Worm (Caenorhabditis elegans) whole organism, young adult: ENCODE data around the gene C31E10.5.
A peak's percentile ranks its signal among the peaks of the same experiment; 100 is the strongest.
"Not testable (repeated sequence)": the region's sequence is repeated elsewhere in the genome, so short reads cannot be mapped to it uniquely, and the experiment has no call there.

ENCODE experiments used
- B0019.2 ChIP-seq: fragments of 200-800 bp; sonication (Bioruptor generic); conservative IDR thresholded peaks from 2 replicates; pipeline ENCODE4 v1.3.6; 2022; ENCODE audit warnings: missing genetic modification reagents, missing genetic modification characterization, missing compliant biosample characterization
- F33H1.4 ChIP-seq: fragments of 200-800 bp; sonication (Bioruptor generic); IDR thresholded peaks from 2 replicates; pipeline ENCODE4 v1.3.6; 2022; ENCODE audit warnings: missing genetic modification reagents, missing genetic modification characterization, missing compliant biosample characterization
- K12H6.12 ChIP-seq: fragments of 200-800 bp; sonication (Bioruptor generic); optimal IDR thresholded peaks from 2 replicates; lab custom pipeline; 2018; ENCODE audit warnings: mild to moderate bottlenecking, missing genetic modification characterization, missing compliant biosample characterization
- Y53G8AR.9 ChIP-seq: fragments of 200-800 bp; sonication (Bioruptor generic); conservative IDR thresholded peaks from 2 replicates; pipeline ENCODE4 v1.3.6; 2022; ENCODE audit warnings: missing genetic modification reagents, missing genetic modification characterization, missing compliant biosample characterization
- Y95B8A.8 ChIP-seq: fragments of 200-800 bp; sonication (Bioruptor generic); IDR thresholded peaks from 2 replicates; pipeline ENCODE4 v1.3.6; 2022; ENCODE audit warnings: missing genetic modification reagents, missing genetic modification characterization, missing compliant biosample characterization
- ZK185.1 ChIP-seq: sonication (generic microtip); optimal IDR thresholded peaks from 2 replicates; lab custom pipeline; 2016; ENCODE audit warnings: mild to moderate bottlenecking, missing genetic modification characterization, missing compliant biosample characterization; ENCODE audit not compliant: poor library complexity, severe bottlenecking
- aptf-3 ChIP-seq: fragments of 200-800 bp; sonication (Bioruptor generic); IDR thresholded peaks from 2 replicates; pipeline ENCODE4 v1.3.6; 2022; ENCODE audit warnings: missing genetic modification characterization, missing compliant biosample characterization
- attf-5 ChIP-seq: fragments of 200-800 bp; sonication (Bioruptor generic); optimal IDR thresholded peaks from 2 replicates; lab custom pipeline; 2018; ENCODE audit warnings: mild to moderate bottlenecking, missing genetic modification characterization, missing compliant biosample characterization
- bed-2 ChIP-seq: fragments of 200-800 bp; sonication (Bioruptor generic); IDR thresholded peaks from 2 replicates; pipeline ENCODE4 v1.3.6; 2022; ENCODE audit warnings: missing genetic modification reagents, missing genetic modification characterization, missing compliant biosample characterization
- cebp-2 ChIP-seq: fragments of 200-800 bp; sonication (Bioruptor generic); IDR thresholded peaks from 2 replicates; pipeline ENCODE4 v1.3.6; 2022; ENCODE audit warnings: missing genetic modification characterization, missing compliant biosample characterization
- ceh-100 ChIP-seq: fragments of 200-800 bp; sonication (Bioruptor generic); IDR thresholded peaks from 2 replicates; pipeline ENCODE4 v1.3.6; 2022; ENCODE audit warnings: missing genetic modification reagents, missing genetic modification characterization, missing compliant biosample characterization
- ceh-79 ChIP-seq: sonication (generic microtip); optimal IDR thresholded peaks from 2 replicates; lab custom pipeline; 2017; ENCODE audit warnings: mild to moderate bottlenecking, missing genetic modification characterization, missing compliant biosample characterization
- die-1 ChIP-seq: sonication (generic microtip); optimal IDR thresholded peaks from 2 replicates; lab custom pipeline; 2016; ENCODE audit warnings: missing genotype, mild to moderate bottlenecking, missing genetic modification characterization, missing compliant biosample characterization
- dox-1 ChIP-seq: fragments of 200-800 bp; sonication (Bioruptor generic); IDR thresholded peaks from 2 replicates; pipeline ENCODE4 v1.3.6; 2022; ENCODE audit warnings: missing genetic modification reagents, missing genetic modification characterization, missing compliant biosample characterization
- dpff-1 ChIP-seq: sonication (generic microtip); optimal IDR thresholded peaks from 2 replicates; lab custom pipeline; 2017; ENCODE audit warnings: mild to moderate bottlenecking, missing genetic modification characterization, missing compliant biosample characterization
- egl-18 ChIP-seq: fragments of 200-800 bp; sonication (Bioruptor generic); IDR thresholded peaks from 2 replicates; pipeline ENCODE4 v1.3.6; 2022; ENCODE audit warnings: missing genetic modification reagents, missing genetic modification characterization, missing compliant biosample characterization
- egrh-3 ChIP-seq: fragments of 200-800 bp; sonication (Bioruptor generic); IDR thresholded peaks from 2 replicates; pipeline ENCODE4 v1.3.6; 2022; ENCODE audit warnings: missing genetic modification reagents, missing genetic modification characterization, missing compliant biosample characterization
- ekl-4 ChIP-seq: fragments of 200-800 bp; sonication (Bioruptor generic); IDR thresholded peaks from 2 replicates; pipeline ENCODE4 v1.3.6; 2022; ENCODE audit warnings: missing genetic modification reagents, missing genetic modification characterization, missing compliant biosample characterization
- hmg-1.2 ChIP-seq: fragments of 200-800 bp; sonication (Bioruptor generic); IDR thresholded peaks from 2 replicates; pipeline ENCODE4 v1.3.6; 2022; ENCODE audit warnings: missing genetic modification reagents, missing genetic modification characterization, missing compliant biosample characterization
- hrde-1 ChIP-seq: sonication (generic microtip); optimal IDR thresholded peaks from 2 replicates; lab custom pipeline; 2016; ENCODE audit warnings: missing genetic modification characterization, mild to moderate bottlenecking, missing compliant biosample characterization, moderate library complexity, missing genotype, missing genetic modification reagents, borderline replicate concordance
- lin-26 ChIP-seq: fragments of 200-800 bp; sonication (Bioruptor generic); IDR thresholded peaks from 2 replicates; pipeline ENCODE4 v1.3.6; 2022; ENCODE audit warnings: missing genetic modification reagents, missing genetic modification characterization, missing compliant biosample characterization
- lin-40 ChIP-seq: sonication (generic microtip); optimal IDR thresholded peaks from 2 replicates; lab custom pipeline; 2016; ENCODE audit warnings: missing genetic modification characterization, mild to moderate bottlenecking, missing compliant biosample characterization, missing genotype, missing genetic modification reagents
- lsl-1 ChIP-seq: fragments of 200-800 bp; sonication (Bioruptor generic); optimal IDR thresholded peaks from 2 replicates; lab custom pipeline; 2018; ENCODE audit warnings: mild to moderate bottlenecking, missing genetic modification characterization, moderate library complexity, missing compliant biosample characterization
- madf-10 ChIP-seq: sonication (generic microtip); optimal IDR thresholded peaks from 2 replicates; lab custom pipeline; 2016; ENCODE audit warnings: mild to moderate bottlenecking, missing genetic modification characterization, missing compliant biosample characterization
- madf-3 ChIP-seq: fragments of 200-800 bp; sonication (Bioruptor generic); IDR thresholded peaks from 2 replicates; pipeline ENCODE4 v1.3.6; 2022; ENCODE audit warnings: missing genetic modification reagents, missing genetic modification characterization, missing compliant biosample characterization
- nfyb-1 ChIP-seq: fragments of 200-800 bp; sonication (Bioruptor generic); IDR thresholded peaks from 2 replicates; pipeline ENCODE4 v1.3.6; 2022; ENCODE audit warnings: missing genetic modification reagents, missing genetic modification characterization, missing compliant biosample characterization
- nhr-80 ChIP-seq: sonication (generic microtip); optimal IDR thresholded peaks from 2 replicates; lab custom pipeline; 2016; ENCODE audit warnings: missing genetic modification characterization, missing compliant biosample characterization
- pha-4 ChIP-seq: fragments of 150-350 bp; sonication (generic microtip); optimal IDR thresholded peaks from 2 replicates; lab custom pipeline; 2014; ENCODE audit warnings: missing biosample characterization, missing genetic modification reagents, missing genetic modification characterization
- rpc-1 ChIP-seq, 2 experiments: fragments of 150-350 bp in 1 of 2; sonication (generic microtip) in 1 of 2; optimal IDR thresholded peaks; 2 replicates each; lab custom pipeline; 2014 to 2018; ENCODE audit warnings: missing biosample characterization in 1 of 2, missing genetic modification characterization in 1 of 2, missing genetic modification reagents in 1 of 2, missing genotype in 1 of 2
- sdz-38 ChIP-seq: sonication (generic microtip); optimal IDR thresholded peaks from 2 replicates; lab custom pipeline; 2016; ENCODE audit warnings: missing genotype, missing genetic modification characterization, missing compliant biosample characterization
- sea-2 ChIP-seq: fragments of 200-800 bp; sonication (Bioruptor generic); IDR thresholded peaks from 2 replicates; pipeline ENCODE4 v1.3.6; 2022; ENCODE audit warnings: missing genetic modification characterization, missing compliant biosample characterization
- snpc-1.1 ChIP-seq: sonication (generic microtip); optimal IDR thresholded peaks from 2 replicates; lab custom pipeline; 2017; ENCODE audit warnings: missing genetic modification characterization, mild to moderate bottlenecking, missing compliant biosample characterization, antibody characterized with exemption, moderate library complexity, missing genotype, missing genetic modification reagents; ENCODE audit not compliant: insufficient read depth
- somi-1 ChIP-seq: fragments of 200-800 bp; sonication (Bioruptor generic); optimal IDR thresholded peaks from 2 replicates; lab custom pipeline; 2018; ENCODE audit warnings: mild to moderate bottlenecking, missing genetic modification characterization, missing compliant biosample characterization
- sptf-2 ChIP-seq: fragments of 200-800 bp; sonication (Bioruptor generic); optimal IDR thresholded peaks from 2 replicates; lab custom pipeline; 2018; ENCODE audit warnings: mild to moderate bottlenecking, missing genetic modification characterization, missing compliant biosample characterization
- xnd-1 ChIP-seq: sonication (generic microtip); optimal IDR thresholded peaks from 2 replicates; lab custom pipeline; 2016; ENCODE audit warnings: missing genotype, missing genetic modification reagents, missing genetic modification characterization, missing compliant biosample characterization
- zim-3 ChIP-seq: sonication (generic microtip); optimal IDR thresholded peaks from 2 replicates; lab custom pipeline; 2017; ENCODE audit warnings: mild to moderate bottlenecking, missing genetic modification characterization, moderate library complexity, missing compliant biosample characterization
- ztf-26 ChIP-seq: sonication (generic microtip); optimal IDR thresholded peaks from 2 replicates; lab custom pipeline; 2017; ENCODE audit warnings: missing genetic modification characterization, missing compliant biosample characterization
- ztf-28 ChIP-seq: fragments of 200-800 bp; sonication (Bioruptor generic); IDR thresholded peaks from 2 replicates; pipeline ENCODE4 v1.3.6; 2022; ENCODE audit warnings: missing genetic modification reagents, missing genetic modification characterization, missing compliant biosample characterization

Gene C31E10.5

DNA sequence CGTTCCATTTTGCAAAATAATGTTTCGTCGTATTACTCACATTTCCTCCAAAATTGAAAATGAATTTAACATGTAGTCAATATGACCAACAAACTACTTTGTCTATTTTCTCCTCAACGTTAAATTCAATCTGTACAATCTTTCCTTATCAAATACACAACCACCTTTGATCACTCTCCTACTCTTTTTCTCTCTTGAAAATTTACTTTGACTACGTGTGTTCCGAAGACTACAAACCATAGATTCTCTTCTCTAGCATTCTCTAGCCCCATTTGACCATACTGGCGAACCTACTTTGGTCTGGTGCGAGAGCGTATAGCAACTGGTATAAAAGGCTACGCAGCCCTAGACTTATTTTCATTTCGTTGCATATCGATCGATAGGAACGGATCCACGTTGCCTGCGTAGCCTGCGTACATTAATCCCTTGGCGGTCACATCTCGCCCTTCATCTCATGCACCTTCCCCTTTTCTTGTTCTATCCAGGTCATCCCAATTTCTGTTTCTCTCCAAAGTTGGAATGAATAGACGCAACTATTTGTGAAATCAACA, 4.6 kb upstream of the C31E10.5 start:
- TF ChIP-seq lin-40 (tag; lab: Kevin White, UChicago) (peak; percentile 9), ceh-100 (GFP tag; lab: Robert Waterston, UW) (no peak), sptf-2 (GFP tag; lab: Kevin White, UChicago) (no peak), nhr-80 (tag; lab: Kevin White, UChicago) (peak; percentile 78)
- TF ChIP-seq, all 124 proteins: peak for 2

DNA sequence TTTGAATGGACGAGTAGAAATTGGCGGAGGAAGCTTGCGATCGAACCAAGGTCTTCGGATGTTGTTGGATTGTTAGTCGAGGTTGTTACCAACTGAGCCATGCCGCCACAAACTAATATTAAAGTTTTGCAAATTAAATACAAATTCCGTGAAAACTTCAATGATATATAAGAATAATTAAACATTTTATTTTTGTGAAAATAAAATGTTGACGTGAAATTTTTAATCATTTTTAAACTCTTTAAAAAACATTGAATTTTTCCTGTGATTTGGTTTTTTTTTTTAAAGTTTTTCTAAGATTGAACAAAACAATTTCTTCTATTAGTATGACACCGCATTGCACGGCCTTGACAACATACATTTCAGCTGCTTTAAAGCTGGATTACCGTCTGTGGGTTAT, 5.0 kb downstream of the C31E10.5 start, which contains the start of gene C31E10.11:
Gene C31E10.11, minus strand, starts transcription at position 101 of the 400 bp plus-strand sequence.
- TF ChIP-seq rpc-1 (optimal IDR thresholded peaks at IDR 0.05; lab: Kevin White, UChicago): no peak
- TF ChIP-seq rpc-1 (tag; optimal IDR thresholded peaks at IDR 0.05; lab: Kevin White, UChicago): peak; percentile 56
- TF ChIP-seq sea-2: no peak
- TF ChIP-seq, all 124 proteins: peak for 1

DNA sequence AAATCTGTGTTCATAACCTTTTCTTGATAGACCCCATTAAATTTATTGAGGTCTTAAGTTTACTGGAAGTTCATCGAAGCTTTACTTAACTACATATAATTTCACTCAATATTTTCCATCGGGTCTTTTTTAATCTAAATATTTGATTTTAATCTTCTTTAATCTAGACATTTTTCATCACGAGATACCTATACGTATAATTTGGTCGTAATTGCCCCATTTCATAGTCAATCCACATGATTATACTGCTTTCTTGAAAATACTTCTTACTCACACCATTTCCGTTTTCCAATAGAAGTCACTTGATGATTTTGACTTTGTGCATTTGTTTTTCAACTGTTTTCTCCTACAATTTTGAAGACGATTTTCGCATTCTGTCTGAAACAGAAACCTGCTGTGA, 9.3 kb downstream of the C31E10.5 start, which contains the start of gene irld-24:
Gene irld-24, plus strand, starts transcription at position 301 of the 400 bp plus-strand sequence.
- TF ChIP-seq Y53G8AR.9 (GFP tag; lab: Robert Waterston, UW): no peak
- no peak for TF ChIP-seq F33H1.4

DNA sequence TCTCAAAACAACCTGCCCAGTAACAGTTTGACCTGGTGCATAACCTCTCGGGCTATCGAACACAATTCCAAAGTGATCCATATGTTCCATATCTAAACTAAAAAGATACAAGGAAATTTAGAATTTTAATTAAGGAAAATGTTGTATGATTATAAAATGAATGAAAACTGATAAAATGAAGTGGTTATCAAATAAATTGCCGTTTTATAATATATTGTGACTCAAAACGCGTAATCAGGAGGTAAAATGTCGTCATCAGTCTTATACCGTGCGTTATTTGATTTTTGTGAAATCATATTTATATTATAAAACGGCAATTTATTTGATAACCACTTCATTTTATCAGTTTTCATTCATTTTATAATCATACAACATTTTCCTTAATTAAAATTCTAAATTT, 15.2 kb downstream of the C31E10.5 start, which contains the start of gene arrd-24:
Gene arrd-24, minus strand, starts transcription at position 101 of the 400 bp plus-strand sequence.
- not testable (repeated sequence) for TF ChIP-seq hmg-1.2 (GFP tag; lab: Robert Waterston, UW); madf-10; lsl-1 (GFP tag; lab: Kevin White, UChicago)
- TF ChIP-seq, all 124 proteins: peak for 0; not testable (repeated sequence) for 124

DNA sequence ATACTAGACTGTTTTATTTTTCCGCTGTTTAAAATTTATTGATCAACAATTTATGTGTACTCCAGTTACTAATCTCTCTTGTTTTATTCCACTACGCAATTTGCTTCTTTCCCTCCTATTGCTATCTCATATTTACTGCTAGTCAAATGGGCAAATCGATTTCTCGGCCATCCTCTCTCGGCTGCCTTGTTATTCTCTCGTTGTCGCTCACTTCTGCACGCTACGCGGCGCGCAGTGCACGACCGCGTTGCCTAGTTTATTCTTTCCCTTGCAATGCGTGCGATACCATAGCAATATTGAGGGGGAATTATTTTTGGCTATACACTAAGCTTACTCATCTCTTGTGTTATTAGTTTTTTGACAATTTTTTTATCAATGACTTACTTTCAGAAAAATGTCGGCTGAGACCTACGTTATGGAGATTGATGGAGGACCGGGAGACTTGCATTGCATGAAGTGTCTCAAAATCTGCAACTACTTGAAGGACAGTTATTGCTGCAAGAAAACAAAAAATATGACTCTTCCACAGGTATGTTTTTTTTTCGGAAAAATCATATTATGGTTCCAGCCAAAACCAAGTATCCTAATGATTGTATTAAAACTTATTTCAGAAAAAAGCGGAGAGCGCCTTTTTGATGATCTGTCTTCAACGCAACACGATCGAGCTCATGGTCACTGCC, 18.1 kb downstream of the C31E10.5 start, which contains the start of gene F48F7.6:
Gene F48F7.6, plus strand, starts transcription at position 391 of the 680 bp plus-strand sequence.
- 0 out of 2 replicates have a peak, but pooled peaks have one; percentile 14 for TF ChIP-seq dox-1 (GFP tag; lab: Robert Waterston, UW)
- TF ChIP-seq attf-5 (GFP tag; lab: Kevin White, UChicago): peak; percentile 32
- no peak for TF ChIP-seq cebp-2
- TF ChIP-seq ztf-28 (GFP tag; lab: Robert Waterston, UW): no peak
- TF ChIP-seq madf-3 (GFP tag; lab: Robert Waterston, UW): no peak
- no peak for TF ChIP-seq Y53G8AR.9 (GFP tag; lab: Robert Waterston, UW)
- TF ChIP-seq xnd-1 (tag; lab: Kevin White, UChicago): no peak
- TF ChIP-seq dpff-1 (tag; lab: Kevin White, UChicago): no peak
- TF ChIP-seq egl-18: no peak
- TF ChIP-seq B0019.2 (GFP tag; lab: Robert Waterston, UW): no peak
- TF ChIP-seq nhr-80 (tag; lab: Kevin White, UChicago): peak; percentile 3
- peak; percentile 50 for TF ChIP-seq K12H6.12 (tag; lab: Kevin White, UChicago)
- TF ChIP-seq lin-26 (GFP tag; lab: Robert Waterston, UW): 0 out of 2 replicates have a peak, but pooled peaks have one; percentile 28
- no peak for TF ChIP-seq ztf-26 (tag; lab: Kevin White, UChicago)
- TF ChIP-seq pha-4 (tag; lab: Kevin White, UChicago): no peak
- no peak for TF ChIP-seq sptf-2 (GFP tag; lab: Kevin White, UChicago)
- no peak for TF ChIP-seq aptf-3
- TF ChIP-seq sdz-38 (tag; lab: Kevin White, UChicago): no peak
- TF ChIP-seq die-1 (tag; lab: Kevin White, UChicago): no peak
- no peak for TF ChIP-seq bed-2 (GFP tag; lab: Robert Waterston, UW)
- TF ChIP-seq zim-3 (tag; lab: Kevin White, UChicago): no peak
- TF ChIP-seq somi-1: no peak
- no peak for TF ChIP-seq egrh-3
- TF ChIP-seq lsl-1 (GFP tag; lab: Kevin White, UChicago): no peak
- TF ChIP-seq snpc-1.1 (tag; lab: Kevin White, UChicago): no peak
- TF ChIP-seq ceh-79 (tag; lab: Kevin White, UChicago): no peak
- TF ChIP-seq hrde-1 (tag; lab: Kevin White, UChicago): no peak
- TF ChIP-seq ekl-4 (GFP tag; lab: Robert Waterston, UW): no peak
- peak; percentile 11 for TF ChIP-seq ZK185.1
- no peak for TF ChIP-seq nfyb-1 (GFP tag; lab: Robert Waterston, UW)
- TF ChIP-seq Y95B8A.8 (GFP tag; lab: Robert Waterston, UW): no peak
